Worm (Caenorhabditis elegans): ENCODE results near the gene pgp-9.

pgp-9 gene

ce11 chrV:17812127-17812526, 56.4 kb downstream of the pgp-9 start:
- TF ChIP-seq skn-1 (tag; optimal IDR thresholded peaks at IDR 0.05), result no peak
- no peak for TF ChIP-seq ceh-16 (tag; optimal IDR thresholded peaks at IDR 0.05)
- no peak for TF ChIP-seq ama-1 (optimal IDR thresholded peaks at IDR 0.05)
- no peak for TF ChIP-seq nhr-237 (tag; optimal IDR thresholded peaks at IDR 0.05)
- no peak for TF ChIP-seq lin-39 (tag; optimal IDR thresholded peaks at IDR 0.05)
- no peak for TF ChIP-seq eor-1 (tag; optimal IDR thresholded peaks at IDR 0.05)
- TF ChIP-seq ZK546.5 (tag; optimal IDR thresholded peaks at IDR 0.05), result no peak
- no peak for TF ChIP-seq egl-5 (tag; optimal IDR thresholded peaks at IDR 0.05)
- no peak for TF ChIP-seq fos-1 (tag; optimal IDR thresholded peaks at IDR 0.05)
- TF ChIP-seq nfya-1 (tag; optimal IDR thresholded peaks at IDR 0.05; ENCODE audit: insufficient read depth), result no peak
- TF ChIP-seq elt-1 (tag; optimal IDR thresholded peaks at IDR 0.05), result no peak
- TF ChIP-seq tbx-2 (tag; optimal IDR thresholded peaks at IDR 0.05), result no peak
- no peak for TF ChIP-seq ztf-4 (tag; optimal IDR thresholded peaks at IDR 0.05)
- TF ChIP-seq nhr-23 (tag; optimal IDR thresholded peaks at IDR 0.05), result no peak
- no peak for TF ChIP-seq nhr-67 (tag; optimal IDR thresholded peaks at IDR 0.05)
- TF ChIP-seq nhr-11 (tag; optimal IDR thresholded peaks at IDR 0.05), result no peak
- no peak for TF ChIP-seq unc-62 (GFP tag; optimal IDR thresholded peaks at IDR 0.05)
- TF ChIP-seq ceh-82 (tag; optimal IDR thresholded peaks at IDR 0.05), result no peak

Measured in whole organism, L3 larva.